Worm (Caenorhabditis elegans) whole organism, L1 larva: Measurements from ENCODE around the gene Y59H11AM.4.

Experiments
- alr-1 ChIP-seq: fragments of 200-800 bp; sonication (Bioruptor generic); optimal IDR thresholded peaks from 2 replicates; lab custom pipeline; 2018; ENCODE audit warnings: borderline replicate concordance, mild to moderate bottlenecking, missing genetic modification characterization, missing compliant biosample characterization
- aly-2 ChIP-seq: fragments of 150-350 bp; optimal IDR thresholded peaks from 2 replicates; lab custom pipeline; 2014; ENCODE audit warnings: missing biosample characterization, missing genetic modification characterization
- ama-1 ChIP-seq: fragments of 150-350 bp; optimal IDR thresholded peaks from 2 replicates; lab custom pipeline; 2014
- fkh-8 ChIP-seq: sonication (generic microtip); optimal IDR thresholded peaks from 2 replicates; lab custom pipeline; 2016; ENCODE audit warnings: mild to moderate bottlenecking, missing genetic modification characterization, missing compliant biosample characterization
- fos-1 ChIP-seq: fragments of 150-350 bp; optimal IDR thresholded peaks from 2 replicates; lab custom pipeline; 2014; ENCODE audit warnings: missing biosample characterization, missing genetic modification characterization
- lin-35 ChIP-seq, 2 experiments: fragments of 150-350 bp; optimal IDR thresholded peaks; 2 replicates each; lab custom pipeline; 2014; ENCODE audit warnings: missing biosample characterization in 2 of 2, missing genetic modification characterization in 2 of 2, missing genetic modification reagents in 2 of 2
- lin-39 ChIP-seq: fragments of 150-350 bp; optimal IDR thresholded peaks from 2 replicates; lab custom pipeline; 2014; ENCODE audit warnings: missing biosample characterization, missing genetic modification reagents, missing genetic modification characterization
- nhr-12 ChIP-seq: sonication (generic microtip); optimal IDR thresholded peaks from 2 replicates; lab custom pipeline; 2017; ENCODE audit warnings: missing biosample characterization, missing genetic modification characterization
- nhr-77 ChIP-seq: fragments of 150-350 bp; optimal IDR thresholded peaks from 2 replicates; lab custom pipeline; 2014; ENCODE audit warnings: missing biosample characterization, missing genetic modification characterization
- nhr-84 ChIP-seq: sonication (generic microtip); optimal IDR thresholded peaks from 2 replicates; lab custom pipeline; 2017; ENCODE audit warnings: missing biosample characterization, missing genetic modification characterization
- snpc-4 ChIP-seq: fragments of 150-350 bp; optimal IDR thresholded peaks from 2 replicates; lab custom pipeline; 2014; ENCODE audit warnings: missing biosample characterization, missing genetic modification characterization
- unc-30 ChIP-seq: sonication (generic microtip); optimal IDR thresholded peaks from 2 replicates; lab custom pipeline; 2017; ENCODE audit warnings: missing biosample characterization, missing genetic modification characterization
- unc-62 ChIP-seq: fragments of 150-350 bp; optimal IDR thresholded peaks from 2 replicates; lab custom pipeline; 2014; ENCODE audit warnings: missing biosample characterization, missing genetic modification reagents, missing genetic modification characterization

DNA sequence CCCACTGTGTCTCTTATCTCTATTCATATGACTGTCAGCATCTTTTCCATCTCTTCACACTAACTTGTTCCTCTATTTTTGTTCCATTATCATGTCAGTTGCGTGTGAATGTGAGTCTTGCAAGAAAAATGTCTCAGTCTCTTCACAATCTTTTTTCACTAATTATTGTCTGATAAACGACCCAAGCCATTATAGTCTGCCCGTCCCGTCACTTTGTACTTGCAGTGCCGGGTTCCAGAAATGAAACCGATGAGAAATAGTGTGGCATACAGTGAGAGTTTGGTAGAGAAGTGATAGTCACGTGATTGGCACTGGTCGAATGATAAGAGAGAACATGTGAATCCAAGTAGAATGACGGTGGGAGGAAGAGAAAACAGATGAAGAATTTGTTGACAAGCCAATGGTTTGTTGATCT lies 42.5 kb downstream of the Y59H11AM.4 start:
- no peak for TF ChIP-seq fkh-8 (tag; lab: Kevin White, UChicago)
- TF ChIP-seq unc-62: no peak
- no peak for TF ChIP-seq aly-2 (tag; lab: Kevin White, UChicago)
- TF ChIP-seq nhr-77 (tag; lab: Kevin White, UChicago): no peak
- TF ChIP-seq nhr-84 (tag; lab: Kevin White, UChicago): no peak
- peak; percentile 15 to 82 for TF ChIP-seq lin-35 (GFP tag; optimal IDR thresholded peaks at IDR 0.05; lab: Kevin White, UChicago)
- no peak for TF ChIP-seq alr-1 (tag; lab: Kevin White, UChicago)
- TF ChIP-seq fos-1 (tag; lab: Kevin White, UChicago): no peak
- TF ChIP-seq ama-1: no peak
- TF ChIP-seq snpc-4: peak; percentile 30
- TF ChIP-seq nhr-12 (tag; lab: Kevin White, UChicago): no peak
- no peak for TF ChIP-seq unc-30
- TF ChIP-seq lin-39 (tag; lab: Kevin White, UChicago): no peak
